Fruit fly (Drosophila melanogaster) Kc167 (cell line): ENCODE measurements around the gene Fer2.

Source experiments
- Myc ChIP-seq: fragments of >200 bp; optimal IDR thresholded peaks from 2 replicates; lab custom pipeline; 2017; ENCODE audit warnings: missing external identifiers
- psq ChIP-seq: fragments of >200 bp; optimal IDR thresholded peaks from 2 replicates; lab custom pipeline; 2017; ENCODE audit warnings: missing external identifiers
- ttk ChIP-seq: sonication (Bioruptor generic); optimal IDR thresholded peaks from 2 replicates; lab custom pipeline; 2017; ENCODE audit warnings: missing external identifiers

dm6 chr3R:16152369-16152768 lies 1.3 kb upstream of the Fer2 start:
- TF ChIP-seq ttk (lab: Kevin White, UChicago) (no peak), psq (lab: Kevin White, UChicago) (no peak), Myc (lab: Kevin White, UChicago) (no peak)
